Worm (Caenorhabditis elegans) whole organism, L3 larva: ENCODE data around the gene gsp-2.

Experiments used
- jun-1 ChIP-seq: fragments of 150-350 bp; optimal IDR thresholded peaks from 2 replicates; lab custom pipeline; 2014; ENCODE audit warnings: missing biosample characterization, missing genetic modification reagents, missing genetic modification characterization
- lin-39 ChIP-seq: fragments of 150-350 bp; optimal IDR thresholded peaks from 2 replicates; lab custom pipeline; 2018; ENCODE audit warnings: missing biosample characterization, missing genetic modification reagents, missing genetic modification characterization
- mdl-1 ChIP-seq: fragments of 150-350 bp; optimal IDR thresholded peaks from 2 replicates; lab custom pipeline; 2014; ENCODE audit warnings: missing biosample characterization, missing genetic modification characterization
- nhr-11 ChIP-seq: fragments of 150-350 bp; optimal IDR thresholded peaks from 2 replicates; lab custom pipeline; 2014; ENCODE audit warnings: missing biosample characterization, missing genetic modification characterization
- nhr-12 ChIP-seq: fragments of 150-350 bp; optimal IDR thresholded peaks from 2 replicates; lab custom pipeline; 2014; ENCODE audit warnings: missing biosample characterization, missing genetic modification characterization
- snpc-4 ChIP-seq: fragments of 150-350 bp; optimal IDR thresholded peaks from 2 replicates; lab custom pipeline; 2014; ENCODE audit warnings: missing biosample characterization, missing genetic modification characterization
- unc-62 ChIP-seq: fragments of 150-350 bp; sonication (generic microtip); optimal IDR thresholded peaks from 4 replicates; lab custom pipeline; 2014; ENCODE audit warnings: missing biosample characterization, missing genetic modification reagents, missing genetic modification characterization

DNA sequence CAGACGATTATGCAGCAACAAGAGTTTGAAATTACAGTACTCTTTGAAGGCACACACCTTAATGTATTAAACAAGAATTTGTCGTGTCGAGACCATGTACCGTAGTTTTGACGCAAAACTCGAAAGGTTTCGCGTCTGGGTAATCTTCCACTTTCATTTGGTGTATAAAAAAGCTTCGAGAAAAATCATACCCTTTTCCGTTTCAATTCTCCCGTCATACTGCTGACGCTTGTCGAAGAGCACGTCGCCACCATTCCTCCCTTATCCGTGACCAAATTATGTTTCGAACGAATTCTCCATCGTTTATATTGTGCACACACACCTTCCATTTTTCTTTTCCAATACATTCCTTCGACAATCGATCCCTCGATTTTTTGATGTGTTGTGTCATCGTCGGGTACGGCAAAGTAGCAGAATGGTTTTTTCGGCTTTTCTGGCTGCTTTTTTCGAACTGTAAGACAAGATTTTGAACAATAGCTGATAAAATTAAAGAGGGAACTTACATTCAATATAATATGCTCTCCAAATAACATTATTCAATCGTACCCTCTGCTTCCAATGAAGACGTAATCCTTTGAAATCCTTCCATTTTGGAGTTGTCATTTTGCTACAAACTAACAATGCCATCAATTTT is 37.5 kb downstream of the gsp-2 start:
- TF ChIP-seq nhr-11 (no peak), lin-39 (tag; lab: Kevin White, UChicago) (no peak), jun-1 (tag; lab: Kevin White, UChicago) (no peak), snpc-4 (tag; lab: Kevin White, UChicago) (no peak), nhr-12 (tag; lab: Kevin White, UChicago) (no peak), mdl-1 (tag; lab: Kevin White, UChicago) (no peak), unc-62 (no peak)
